Worm (Caenorhabditis elegans): Measurements from ENCODE around the gene K09C6.10.
"Not testable (repeated sequence)": the region's sequence is repeated elsewhere in the genome, so short reads cannot be mapped to it uniquely, and the experiment has no call there.

K09C6.10 gene

ce11 chrV:838984-839471, at the start of gene K09C6.10, which contains the start of gene K09C6.7:
Gene K09C6.10, plus strand, starts transcription at chrV:839421.
Gene K09C6.7, minus strand, starts transcription at chrV:839084.
- TF ChIP-seq pha-4, nhr-11, tbx-7 (tag; optimal IDR thresholded peaks at IDR 0.05): not testable (repeated sequence)

ce11 chrV:794092-794491, 45.1 kb upstream of the K09C6.10 start:
- TF ChIP-seq ref-2 (tag; optimal IDR thresholded peaks at IDR 0.05) (no peak), ceh-2 (tag; optimal IDR thresholded peaks at IDR 0.05) (no peak), rnt-1 (tag; optimal IDR thresholded peaks at IDR 0.05) (no peak), ceh-31 (tag; optimal IDR thresholded peaks at IDR 0.05) (no peak), ceh-14 (tag; optimal IDR thresholded peaks at IDR 0.05) (no peak), Y22D7AL.16 (tag; optimal IDR thresholded peaks at IDR 0.05) (no peak), pqm-1 (tag; optimal IDR thresholded peaks at IDR 0.05) (no peak), gmeb-2 (tag; optimal IDR thresholded peaks at IDR 0.05) (no peak), ttx-3 (tag; optimal IDR thresholded peaks at IDR 0.05) (no peak), hlh-13 (GFP tag; optimal IDR thresholded peaks at IDR 0.05) (no peak), hlh-6 (tag; optimal IDR thresholded peaks at IDR 0.05) (no peak), dve-1 (tag; optimal IDR thresholded peaks at IDR 0.05) (no peak)

- TF ChIP-seq hlh-15 (tag; optimal IDR thresholded peaks at IDR 0.05) (no peak), lim-6 (tag; optimal IDR thresholded peaks at IDR 0.05) (no peak), F13H6.1 (tag; optimal IDR thresholded peaks at IDR 0.05) (no peak), ets-4 (tag; optimal IDR thresholded peaks at IDR 0.05) (no peak), unc-3 (GFP tag; conservative IDR thresholded peaks at IDR 0.05) (no peak), unc-3 (tag; optimal IDR thresholded peaks at IDR 0.05) (no peak), hlh-6 (tag; optimal IDR thresholded peaks at IDR 0.05) (no peak), zip-5 (tag; optimal IDR thresholded peaks at IDR 0.05) (no peak), nhr-232 (tag; optimal IDR thresholded peaks at IDR 0.05) (no peak), ceh-24 (tag; optimal IDR thresholded peaks at IDR 0.05) (no peak), tbx-7 (tag; optimal IDR thresholded peaks at IDR 0.05) (no peak), elt-4 (tag; optimal IDR thresholded peaks at IDR 0.05) (no peak), dmd-4 (tag; optimal IDR thresholded peaks at IDR 0.05; ENCODE audit: borderline replicate concordance) (no peak), unc-86 (tag; optimal IDR thresholded peaks at IDR 0.05) (no peak), sox-2 (GFP tag; IDR thresholded peaks at IDR 0.05) (no peak), ceh-45 (GFP tag; IDR thresholded peaks at IDR 0.05) (no peak), lin-11 (tag; optimal IDR thresholded peaks at IDR 0.05) (no peak), odd-2 (tag; optimal IDR thresholded peaks at IDR 0.05) (no peak), syd-9 (tag; optimal IDR thresholded peaks at IDR 0.05) (no peak), hlh-8 (tag; optimal IDR thresholded peaks at IDR 0.05) (no peak)
Observed at ce11 chrV:797241-797640, 42.0 kb upstream of the K09C6.10 start.

- TF ChIP-seq unc-55 (GFP tag; optimal IDR thresholded peaks at IDR 0.05), result no peak
- TF ChIP-seq nhr-11 (tag; optimal IDR thresholded peaks at IDR 0.05), result no peak
- TF ChIP-seq ceh-34 (tag; optimal IDR thresholded peaks at IDR 0.05), result no peak
- no peak for TF ChIP-seq ceh-14 (tag; optimal IDR thresholded peaks at IDR 0.05)
- no peak for TF ChIP-seq C08G9.2 (tag; optimal IDR thresholded peaks at IDR 0.05)
Observed at ce11 chrV:800271-800670, 39.0 kb upstream of the K09C6.10 start.

ce11 chrV:801555-802060, 37.6 kb upstream of the K09C6.10 start:
- TF ChIP-seq nhr-232 (tag; optimal IDR thresholded peaks at IDR 0.05), result no peak
- TF ChIP-seq C38D4.7 (GFP tag; optimal IDR thresholded peaks at IDR 0.05), result no peak
- no peak for TF ChIP-seq hlh-13 (GFP tag; optimal IDR thresholded peaks at IDR 0.05)
- TF ChIP-seq unc-55 (GFP tag; optimal IDR thresholded peaks at IDR 0.05), result no peak
- no peak for TF ChIP-seq mec-3 (tag; optimal IDR thresholded peaks at IDR 0.05; ENCODE audit: borderline replicate concordance)
- no peak for TF ChIP-seq tbx-2 (tag; optimal IDR thresholded peaks at IDR 0.05)
- no peak for TF ChIP-seq sox-4 (tag; optimal IDR thresholded peaks at IDR 0.05)
- no peak for TF ChIP-seq elt-2 (tag; optimal IDR thresholded peaks at IDR 0.05)
- TF ChIP-seq ceh-22 (tag; optimal IDR thresholded peaks at IDR 0.05), result no peak
- TF ChIP-seq hlh-8 (tag; optimal IDR thresholded peaks at IDR 0.05), result no peak
- no peak for TF ChIP-seq ceh-2 (tag; optimal IDR thresholded peaks at IDR 0.05)
- no peak for TF ChIP-seq eyg-1 (tag; optimal IDR thresholded peaks at IDR 0.05)
- no peak for TF ChIP-seq gmeb-2 (tag; optimal IDR thresholded peaks at IDR 0.05)
- TF ChIP-seq sox-2 (GFP tag; IDR thresholded peaks at IDR 0.05), result no peak
- TF ChIP-seq unc-42 (tag; optimal IDR thresholded peaks at IDR 0.05), result no peak

All from whole organism, late embryonic.